Worm (Caenorhabditis elegans) whole organism, midembryonic: ENCODE measurements around the gene clec-218.

ENCODE experiments used
- T22C8.4 ChIP-seq: fragments of 200-800 bp; sonication (Bioruptor generic); IDR thresholded peaks from 2 replicates; pipeline ENCODE4 v1.3.6; 2022; ENCODE audit warnings: missing genetic modification characterization, missing compliant biosample characterization
- flt-1 ChIP-seq: fragments of 200-800 bp; sonication (Bioruptor generic); IDR thresholded peaks from 2 replicates; pipeline ENCODE4 v1.3.6; 2022; ENCODE audit warnings: missing genetic modification characterization, missing compliant biosample characterization
- klf-2 ChIP-seq: fragments of 200-800 bp; sonication (Bioruptor generic); conservative IDR thresholded peaks from 2 replicates; pipeline ENCODE4 v1.3.6; 2022; ENCODE audit warnings: missing genetic modification reagents, missing genetic modification characterization, missing compliant biosample characterization
- med-1 ChIP-seq: sonication (generic microtip); optimal IDR thresholded peaks from 2 replicates; lab custom pipeline; 2017; ENCODE audit warnings: missing genetic modification characterization, mild to moderate bottlenecking, missing compliant biosample characterization, antibody characterized with exemption, missing genetic modification reagents; ENCODE audit not compliant: insufficient read depth
- tab-1 ChIP-seq: fragments of 200-800 bp; sonication (Bioruptor generic); IDR thresholded peaks from 2 replicates; pipeline ENCODE4 v1.3.6; 2022; ENCODE audit warnings: missing genetic modification characterization, missing compliant biosample characterization
- ztf-23 ChIP-seq: fragments of 200-800 bp; sonication (Bioruptor generic); IDR thresholded peaks from 2 replicates; pipeline ENCODE4 v1.3.6; 2022; ENCODE audit warnings: missing genetic modification reagents, missing genetic modification characterization, missing compliant biosample characterization
- ztf-29 ChIP-seq: fragments of 200-800 bp; sonication (Bioruptor generic); IDR thresholded peaks from 2 replicates; pipeline ENCODE4 v1.3.6; 2022; ENCODE audit warnings: missing genetic modification reagents, missing genetic modification characterization, missing compliant biosample characterization

ce11 chrV:8342416-8342815 is 34.7 kb downstream of the clec-218 start:
- TF ChIP-seq klf-2 (no peak), tab-1 (no peak), med-1 (GFP tag; lab: Kevin White, UChicago) (no peak), T22C8.4 (no peak), ztf-29 (GFP tag; lab: Robert Waterston, UW) (no peak), flt-1 (no peak), ztf-23 (GFP tag; lab: Robert Waterston, UW) (no peak)
